Fruit fly (Drosophila melanogaster): ENCODE results near the gene Arl1.

DNA sequence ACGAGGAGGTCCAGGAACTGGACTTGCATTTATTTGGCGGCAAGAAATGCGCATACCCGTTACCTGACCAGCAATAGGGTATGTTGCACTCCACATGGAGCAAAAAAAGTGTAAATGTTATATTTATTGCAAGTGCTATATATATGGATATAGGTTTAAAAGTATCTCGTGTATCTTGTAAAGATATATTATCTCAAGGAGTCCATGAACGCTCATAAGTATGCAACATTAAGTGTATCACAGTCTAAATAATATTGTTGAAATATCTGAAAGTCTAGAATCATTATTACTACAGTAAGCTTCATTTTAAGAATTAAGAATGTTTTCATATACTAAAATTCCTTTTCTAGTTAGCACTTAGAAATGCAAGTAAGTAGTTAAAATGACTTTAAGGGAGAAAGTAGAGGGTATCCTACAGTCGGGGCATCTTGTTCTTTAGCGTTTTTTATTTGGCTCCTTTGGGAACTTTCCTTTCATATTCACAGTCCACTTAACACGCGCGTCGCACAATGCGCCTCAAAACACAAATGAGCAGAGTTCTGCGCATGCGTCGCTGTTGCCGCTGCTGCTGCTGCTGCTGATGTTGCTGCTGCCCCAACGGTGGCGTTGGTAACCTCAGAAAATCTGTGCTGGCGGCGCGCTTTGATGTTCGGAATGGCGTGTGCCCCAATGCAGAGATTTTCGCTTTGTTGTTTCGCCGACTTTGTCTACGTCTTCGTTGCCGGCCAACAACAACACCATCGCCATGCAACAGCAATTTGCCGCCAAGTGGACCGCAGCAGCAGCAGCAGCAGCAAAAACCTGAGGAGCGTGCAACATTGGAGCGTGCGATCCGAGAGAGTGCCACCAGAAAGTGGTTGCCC is 36.4 kb downstream of the Arl1 start:
- TF ChIP-seq toe (GFP tag; optimal IDR thresholded peaks at IDR 0.05) (no peak), tj (GFP tag; optimal IDR thresholded peaks at IDR 0.05) (no peak), CG12768 (GFP tag; optimal IDR thresholded peaks at IDR 0.05) (no peak), kay (GFP tag; ENCODE audit: borderline replicate concordance) (no peak), CG5204 (GFP tag; optimal IDR thresholded peaks at IDR 0.05) (no peak), bab1 (GFP tag; optimal IDR thresholded peaks at IDR 0.05) (no peak), pad (GFP tag; optimal IDR thresholded peaks at IDR 0.05) (no peak), Crg-1 (GFP tag; optimal IDR thresholded peaks at IDR 0.05) (no peak), CG7101 (tag; optimal IDR thresholded peaks at IDR 0.05) (no peak), CG11617 (GFP tag; optimal IDR thresholded peaks at IDR 0.05) (no peak), CG7045 (GFP tag; optimal IDR thresholded peaks at IDR 0.05) (no peak), CG1620 (GFP tag; optimal IDR thresholded peaks at IDR 0.05) (no peak), cic (GFP tag; optimal IDR thresholded peaks at IDR 0.05) (no peak), Hr96 (GFP tag; optimal IDR thresholded peaks at IDR 0.05) (no peak)

All from whole organism, adult.